Worm (Caenorhabditis elegans): ENCODE data around the gene unc-70.

DNA sequence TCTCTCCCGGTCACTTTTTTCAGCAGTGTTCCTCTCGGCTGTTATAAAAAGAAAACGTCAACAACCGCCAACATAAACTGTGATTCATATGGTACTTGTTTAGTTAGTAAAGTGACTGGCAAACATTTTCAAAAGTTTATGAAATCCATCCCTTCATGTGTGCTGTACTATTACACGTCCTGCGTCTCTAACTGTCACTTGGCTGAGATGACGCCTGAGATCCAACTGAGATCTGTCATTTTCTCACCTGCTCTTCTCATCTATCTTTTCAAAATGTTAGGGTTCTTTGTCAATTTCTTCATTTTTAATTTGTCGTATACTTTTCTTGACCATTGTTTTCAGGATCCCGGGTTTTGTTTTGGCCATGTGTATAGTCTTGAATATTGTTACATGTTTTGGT, 6.4 kb upstream of the unc-70 start:
- TF ChIP-seq him-1 (tag; optimal IDR thresholded peaks at IDR 0.05) (no peak), W03F9.2 (tag; optimal IDR thresholded peaks at IDR 0.05) (no peak)
